Fruit fly (Drosophila melanogaster): ENCODE data around the gene CG42304.

The CG42304 gene

DNA sequence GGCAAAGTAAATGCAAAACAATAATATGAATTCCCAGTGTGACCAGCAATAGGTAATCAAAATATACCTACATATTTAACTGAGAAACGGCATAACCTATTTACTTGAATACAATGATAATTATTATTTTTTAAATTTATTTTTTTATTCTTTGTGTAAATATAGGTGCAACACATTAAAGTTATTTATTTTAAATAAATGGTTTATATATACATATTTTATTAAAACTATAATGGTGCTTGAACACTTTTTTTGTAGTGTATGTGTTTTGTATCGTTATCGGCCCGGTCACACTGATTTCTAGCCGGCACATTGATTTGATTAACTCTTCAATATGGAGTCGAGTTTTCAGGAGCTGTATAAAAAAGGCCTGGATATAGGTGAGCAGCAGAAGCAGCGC, at the start of gene CG42304, which contains the start of the genes ProRS-m and Snup:
Gene CG42304 (plus strand): TSS at position 289 of the 400 bp plus-strand sequence.
Gene ProRS-m (minus strand): TSS at position 51 of the 400 bp plus-strand sequence.
Gene Snup (plus strand): TSS at position 289 of the 400 bp plus-strand sequence.
- TF ChIP-seq CG8632 (GFP tag; optimal IDR thresholded peaks at IDR 0.05), result peak; percentile 39
- peak; percentile 43; the same call in 1 of the 3 replicates for TF ChIP-seq CG8119 (GFP tag; IDR thresholded peaks at IDR 0.05)
- peak; percentile 66 for TF ChIP-seq Gug (GFP tag; IDR thresholded peaks at IDR 0.05)
- TF ChIP-seq achi (GFP tag; optimal IDR thresholded peaks at IDR 0.05), result peak; percentile 45
- TF ChIP-seq Smox (GFP tag; optimal IDR thresholded peaks at IDR 0.05), result no peak
- TF ChIP-seq spab (GFP tag; optimal IDR thresholded peaks at IDR 0.05), result no peak
- TF ChIP-seq CG11294 (GFP tag; IDR thresholded peaks at IDR 0.05), result peak; percentile 39; the same call in 1 of the 2 replicates
- peak; percentile 47 for TF ChIP-seq CG34406 (GFP tag; optimal IDR thresholded peaks at IDR 0.05)
- TF ChIP-seq eg (GFP tag; IDR thresholded peaks at IDR 0.05), result peak; percentile 53; the same call in 2 of the 3 replicates
- peak; percentile 3 for TF ChIP-seq CG4318 (GFP tag; optimal IDR thresholded peaks at IDR 0.05)
- peak; percentile 40; the same call in 1 of the 3 replicates for TF ChIP-seq CG6163 (GFP tag; IDR thresholded peaks at IDR 0.05)
- TF ChIP-seq CG10631 (GFP tag; optimal IDR thresholded peaks at IDR 0.05), result peak; percentile 49
- no peak for TF ChIP-seq CG6854 (GFP tag; optimal IDR thresholded peaks at IDR 0.05)
- TF ChIP-seq CG11902 (GFP tag; optimal IDR thresholded peaks at IDR 0.05), result peak; percentile 37
- no peak for TF ChIP-seq Sox102F (GFP tag; optimal IDR thresholded peaks at IDR 0.05)
- no peak for TF ChIP-seq Eip93F (GFP tag; optimal IDR thresholded peaks at IDR 0.05)
- TF ChIP-seq CG7368 (GFP tag; optimal IDR thresholded peaks at IDR 0.05), result peak; percentile 21
- peak; percentile 58 for TF ChIP-seq CG15336 (GFP tag; IDR thresholded peaks at IDR 0.05)
- no peak for TF ChIP-seq Lpt (GFP tag; optimal IDR thresholded peaks at IDR 0.05)

DNA sequence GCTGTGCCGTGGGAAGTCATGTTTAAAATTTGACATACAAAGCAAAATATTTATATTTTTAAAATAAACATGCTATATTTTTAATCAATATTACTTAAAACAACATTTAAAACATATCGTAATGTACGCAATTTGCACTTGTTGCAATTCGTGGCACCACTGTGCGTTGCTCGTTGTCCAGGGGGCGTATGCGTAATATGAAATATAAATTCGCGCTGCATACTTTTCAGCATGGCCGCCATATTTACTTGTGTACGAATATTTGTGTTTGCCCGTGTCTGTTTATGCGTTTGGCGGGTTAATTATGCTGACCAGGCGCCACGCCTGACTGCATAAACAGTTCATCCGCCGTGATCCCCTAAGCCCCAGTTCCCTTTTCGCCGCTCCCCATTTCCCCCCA, 43.1 kb upstream of the CG42304 start:
- no peak for TF ChIP-seq Hr39 (GFP tag; optimal IDR thresholded peaks at IDR 0.05)
- TF ChIP-seq svp (GFP tag), result peak; percentile 20
- 0 out of 2 replicates have a peak, but pooled peaks have one; percentile 6 for TF ChIP-seq CG15336 (GFP tag; IDR thresholded peaks at IDR 0.05)
- TF ChIP-seq dsx (GFP tag; optimal IDR thresholded peaks at IDR 0.05; ENCODE audit: poor library complexity, severe bottlenecking), result no peak
- peak; percentile 8 for TF ChIP-seq Eip78C (GFP tag)

DNA sequence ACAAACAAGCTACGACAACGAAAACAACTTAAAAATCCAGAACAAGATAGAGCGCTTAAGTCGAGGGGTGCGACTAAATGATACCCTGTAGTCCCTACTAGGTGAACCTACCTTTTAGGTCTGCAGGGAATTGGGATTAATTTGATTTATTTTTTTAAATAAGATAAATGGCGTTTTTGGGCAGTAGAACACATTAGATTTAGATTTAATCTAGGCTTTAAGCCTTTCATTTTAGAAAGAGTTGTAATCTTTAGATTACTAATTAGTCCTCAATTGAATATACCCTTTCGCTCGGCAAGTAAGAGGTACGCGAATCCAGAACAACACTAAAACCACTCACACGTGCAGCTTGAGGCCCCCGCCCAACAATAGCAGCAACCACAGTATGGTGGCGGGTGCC, 37.7 kb upstream of the CG42304 start:
- TF ChIP-seq Eip75B (GFP tag; optimal IDR thresholded peaks at IDR 0.05) (no peak), CG34406 (GFP tag; optimal IDR thresholded peaks at IDR 0.05) (no peak), net (GFP tag; optimal IDR thresholded peaks at IDR 0.05) (no peak), CG32006 (GFP tag; optimal IDR thresholded peaks at IDR 0.05) (peak; percentile 38), Blimp-1 (GFP tag; optimal IDR thresholded peaks at IDR 0.05) (no peak), Lpt (GFP tag; optimal IDR thresholded peaks at IDR 0.05) (no peak), CG8119 (GFP tag; IDR thresholded peaks at IDR 0.05) (no peak), spab (GFP tag; optimal IDR thresholded peaks at IDR 0.05) (no peak), ss (GFP tag; optimal IDR thresholded peaks at IDR 0.05) (no peak), CG11762 (GFP tag; optimal IDR thresholded peaks at IDR 0.05; ENCODE audit: insufficient read depth) (no peak), CG8319 (GFP tag; optimal IDR thresholded peaks at IDR 0.05) (no peak), Sox15 (GFP tag; optimal IDR thresholded peaks at IDR 0.05) (no peak), fd59A (GFP tag; optimal IDR thresholded peaks at IDR 0.05) (no peak), pdm3 (GFP tag; optimal IDR thresholded peaks at IDR 0.05) (peak; percentile 33), dsx (GFP tag; optimal IDR thresholded peaks at IDR 0.05; ENCODE audit: poor library complexity, severe bottlenecking) (no peak), salr (GFP tag; optimal IDR thresholded peaks at IDR 0.05) (no peak), Hr39 (GFP tag; optimal IDR thresholded peaks at IDR 0.05) (no peak), CG9139 (GFP tag; optimal IDR thresholded peaks at IDR 0.05) (no peak), CG6276 (GFP tag; optimal IDR thresholded peaks at IDR 0.05) (peak; percentile 21), Eip93F (GFP tag; optimal IDR thresholded peaks at IDR 0.05) (no peak), acj6 (GFP tag; optimal IDR thresholded peaks at IDR 0.05) (no peak), CG11902 (GFP tag; optimal IDR thresholded peaks at IDR 0.05) (no peak), CG1621 (tag; optimal IDR thresholded peaks at IDR 0.05) (no peak), cyc (GFP tag; optimal IDR thresholded peaks at IDR 0.05) (no peak), CG6163 (GFP tag; IDR thresholded peaks at IDR 0.05) (no peak), CG6808 (GFP tag; optimal IDR thresholded peaks at IDR 0.05) (peak; percentile 14), CG4318 (GFP tag; optimal IDR thresholded peaks at IDR 0.05) (peak; percentile 13), CG15336 (GFP tag; IDR thresholded peaks at IDR 0.05) (peak; percentile 16; the same call in 1 of the 2 replicates), Hr4 (GFP tag; optimal IDR thresholded peaks at IDR 0.05) (peak; percentile 4), Ets96B (tag; optimal IDR thresholded peaks at IDR 0.05) (peak; percentile 36), Ets21C (GFP tag; optimal IDR thresholded peaks at IDR 0.05) (no peak), OdsH (GFP tag; optimal IDR thresholded peaks at IDR 0.05) (peak; percentile 1), CG3919 (GFP tag; optimal IDR thresholded peaks at IDR 0.05) (no peak), eg (GFP tag; IDR thresholded peaks at IDR 0.05) (no peak), topi (GFP tag; optimal IDR thresholded peaks at IDR 0.05) (peak; percentile 4), CG10631 (GFP tag; optimal IDR thresholded peaks at IDR 0.05) (no peak)

Data from whole organism, prepupa.